Worm (Caenorhabditis elegans) whole organism, young adult: ENCODE measurements around the gene fbxa-98.

ENCODE experiments used
- F55B11.4 ChIP-seq: sonication (generic microtip); optimal IDR thresholded peaks from 2 replicates; lab custom pipeline; 2016; ENCODE audit warnings: missing compliant biosample characterization, missing genetic modification characterization, borderline replicate concordance; ENCODE audit not compliant: insufficient read depth
- let-526 ChIP-seq: fragments of 200-800 bp; sonication (Bioruptor generic); IDR thresholded peaks from 2 replicates; pipeline ENCODE4 v1.3.6; 2022; ENCODE audit warnings: missing genetic modification reagents, missing genetic modification characterization, missing compliant biosample characterization
- madf-3 ChIP-seq: fragments of 200-800 bp; sonication (Bioruptor generic); IDR thresholded peaks from 2 replicates; pipeline ENCODE4 v1.3.6; 2022; ENCODE audit warnings: missing genetic modification reagents, missing genetic modification characterization, missing compliant biosample characterization
- sea-2 ChIP-seq: fragments of 200-800 bp; sonication (Bioruptor generic); IDR thresholded peaks from 2 replicates; pipeline ENCODE4 v1.3.6; 2022; ENCODE audit warnings: missing genetic modification characterization, missing compliant biosample characterization
- snpc-4 ChIP-seq, 5 experiments: fragments of 150-350 bp in 1 of 5; sonication (generic microtip) in 4 of 5; optimal IDR thresholded peaks; 2 replicates each; lab custom pipeline; 2014 to 2018; ENCODE audit warnings: missing genetic modification characterization in 5 of 5, missing biosample characterization in 3 of 5, antibody characterized with exemption in 2 of 5, mild to moderate bottlenecking in 2 of 5, missing compliant biosample characterization in 2 of 5, missing genotype in 2 of 5, moderate library complexity in 2 of 5, missing genetic modification reagents in 1 of 5

DNA sequence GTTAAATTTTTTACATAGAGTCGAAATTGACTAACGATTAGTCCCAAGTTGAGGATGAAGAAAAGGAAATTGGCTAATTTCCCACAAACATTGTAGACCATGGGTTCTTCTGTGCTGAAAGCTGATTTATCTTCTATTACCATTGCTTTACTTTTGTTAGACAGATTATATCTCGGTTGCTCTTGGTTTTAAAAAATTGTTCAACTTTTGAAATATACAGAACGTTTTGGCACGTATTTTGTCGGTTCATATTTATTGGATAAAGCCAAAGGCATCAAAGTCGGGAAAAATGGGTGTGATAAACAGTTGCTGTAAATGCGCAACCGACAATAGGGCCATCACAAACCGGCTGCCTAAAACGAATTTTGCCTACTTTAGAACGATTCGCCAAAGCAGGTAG, 41.6 kb upstream of the fbxa-98 start, which contains the start of gene tsp-5:
- TF ChIP-seq F55B11.4 (tag; lab: Kevin White, UChicago) (no peak), let-526 (GFP tag; lab: Robert Waterston, UW) (no peak), madf-3 (GFP tag; lab: Robert Waterston, UW) (no peak), sea-2 (GFP tag; lab: Robert Waterston, UW) (no peak), snpc-4 (GFP tag; optimal IDR thresholded peaks at IDR 0.05; lab: Kevin White, UChicago) (no peak), snpc-4 (tag; optimal IDR thresholded peaks at IDR 0.05; lab: Kevin White, UChicago) (no peak)
